Worm (Caenorhabditis elegans): ENCODE data around the gene abu-10.

The abu-10 gene

DNA sequence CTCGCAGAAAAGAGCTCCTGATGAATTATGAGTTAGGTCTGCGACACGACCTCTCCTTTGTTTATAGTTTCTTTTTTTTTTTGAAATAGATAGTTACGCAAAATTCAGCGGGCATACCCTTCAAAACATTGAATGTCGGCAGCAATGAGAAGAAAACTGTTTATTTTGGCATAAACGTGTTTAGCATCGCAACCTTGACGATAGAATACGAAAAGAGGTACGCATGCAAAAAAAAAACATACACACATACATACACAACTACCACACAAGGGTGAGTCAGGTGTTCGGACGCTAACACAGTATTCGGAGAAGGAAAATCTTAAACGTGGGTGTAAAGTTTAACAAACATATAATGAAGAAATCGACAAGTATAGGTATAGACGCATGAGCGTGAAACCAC, 37.6 kb downstream of the abu-10 start:
- peak; percentile 54 for TF ChIP-seq lin-14 (GFP tag; optimal IDR thresholded peaks at IDR 0.05)
- TF ChIP-seq nhr-85 (tag) = peak; percentile 71
- TF ChIP-seq efl-1 (optimal IDR thresholded peaks at IDR 0.05) = no peak
- TF ChIP-seq efl-1 (GFP tag; optimal IDR thresholded peaks at IDR 0.05 in 1 of 2) = no peak
- TF ChIP-seq nhr-71 (tag; optimal IDR thresholded peaks at IDR 0.05) = no peak

DNA sequence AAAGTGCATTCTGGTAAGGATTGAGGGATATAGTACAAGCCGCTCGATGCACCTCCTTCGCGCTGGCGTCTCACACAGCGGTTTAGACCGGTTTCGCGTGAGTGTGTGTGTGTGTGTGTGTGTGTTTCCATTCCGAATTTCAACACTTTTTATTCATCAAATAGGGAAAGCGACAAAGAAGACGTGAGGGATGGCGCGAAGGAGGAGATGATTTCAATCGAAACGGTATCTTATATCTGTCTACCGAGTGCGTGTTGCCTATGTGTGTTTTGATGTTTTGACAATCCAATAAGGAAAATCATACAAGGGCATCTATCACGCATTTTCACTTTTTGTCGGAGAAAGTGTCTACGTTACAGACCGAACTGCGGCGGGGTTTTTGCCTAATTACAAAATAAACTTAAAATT, 39.8 kb downstream of the abu-10 start:
- TF ChIP-seq sup-37 (GFP tag; optimal IDR thresholded peaks at IDR 0.05) (no peak), nhr-85 (tag) (peak; percentile 98), grh-1 (GFP tag; IDR thresholded peaks at IDR 0.05) (peak; percentile 77), mep-1 (tag; optimal IDR thresholded peaks at IDR 0.05) (peak; percentile 44), fkh-4 (tag; optimal IDR thresholded peaks at IDR 0.05; ENCODE audit: borderline replicate concordance) (no peak), nhr-20 (tag; optimal IDR thresholded peaks at IDR 0.05) (peak; percentile 65), mdl-1 (tag; optimal IDR thresholded peaks at IDR 0.05) (peak in 1 of 2 experiments; percentile 13), ceh-88 (GFP tag; IDR thresholded peaks at IDR 0.05) (no peak), nhr-90 (tag; optimal IDR thresholded peaks at IDR 0.05; ENCODE audit: poor library complexity) (peak; percentile 56), rnt-1 (tag; optimal IDR thresholded peaks at IDR 0.05) (peak; percentile 15), nhr-71 (tag; optimal IDR thresholded peaks at IDR 0.05) (peak; percentile 87), elt-3 (tag; optimal IDR thresholded peaks at IDR 0.05) (peak in 5 of 6 experiments; percentile 12 to 90 (median 75)), nhr-19 (GFP tag; conservative IDR thresholded peaks at IDR 0.05) (0 out of 2 replicates have a peak, but pooled peaks have one; percentile 6), ztf-4 (tag; optimal IDR thresholded peaks at IDR 0.05) (peak; percentile 31), blmp-1 (tag; optimal IDR thresholded peaks at IDR 0.05) (peak; percentile 95), hlh-17 (GFP tag; optimal IDR thresholded peaks at IDR 0.05; ENCODE audit: borderline replicate concordance) (no peak), lin-14 (GFP tag; optimal IDR thresholded peaks at IDR 0.05) (peak; percentile 89), efl-1 (optimal IDR thresholded peaks at IDR 0.05) (no peak), efl-1 (GFP tag; optimal IDR thresholded peaks at IDR 0.05 in 1 of 2) (peak in 1 of 2 experiments; percentile 85), unc-130 (tag; optimal IDR thresholded peaks at IDR 0.05) (peak; percentile 24), lin-35 (GFP tag; optimal IDR thresholded peaks at IDR 0.05) (peak in 1 of 2 experiments; percentile 40), C34B4.2 (tag; optimal IDR thresholded peaks at IDR 0.05) (no peak), snu-23 (GFP tag; optimal IDR thresholded peaks at IDR 0.05) (peak; percentile 69)

DNA sequence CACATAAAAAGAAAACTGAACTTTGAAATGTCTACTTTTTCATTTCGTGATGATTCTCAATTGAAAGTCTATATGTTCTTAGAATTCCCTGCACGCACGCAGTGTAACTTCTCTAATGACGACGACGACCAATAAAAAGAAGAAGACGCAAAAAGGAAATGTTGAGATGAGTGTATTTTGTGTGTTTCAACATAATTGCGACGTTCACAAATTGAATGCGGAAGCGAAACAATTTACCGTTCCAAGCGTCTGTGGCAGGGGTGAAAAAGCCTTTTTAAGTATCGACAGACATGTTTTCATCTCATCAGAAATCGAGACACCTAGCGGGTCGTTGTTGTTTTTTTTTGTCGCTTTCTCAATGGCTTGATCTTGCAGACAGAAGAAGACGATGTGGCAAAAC, 40.7 kb downstream of the abu-10 start:
- TF ChIP-seq C34B4.2 (tag; optimal IDR thresholded peaks at IDR 0.05) = no peak
- peak; percentile 17 for TF ChIP-seq blmp-1 (tag; optimal IDR thresholded peaks at IDR 0.05)

DNA sequence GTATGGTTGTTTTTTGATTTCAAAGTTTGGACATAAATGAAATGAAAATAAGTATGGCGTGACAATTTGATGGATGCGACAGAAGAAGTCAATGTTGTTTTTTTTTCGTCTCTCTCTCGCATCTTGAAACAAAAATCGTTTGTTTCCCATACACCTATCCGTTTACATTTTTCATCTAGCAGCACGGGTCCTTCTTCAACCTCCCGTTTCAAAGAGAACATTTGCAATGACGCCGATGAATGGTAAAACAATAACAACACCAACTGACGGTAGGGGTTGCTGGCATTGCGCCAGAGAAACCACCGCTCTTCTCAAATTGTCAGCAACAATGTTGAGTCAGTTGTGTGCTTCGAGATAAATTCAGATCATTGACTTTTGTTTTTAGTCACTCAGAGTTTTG, 41.2 kb downstream of the abu-10 start:
- TF ChIP-seq grh-1 (GFP tag; IDR thresholded peaks at IDR 0.05) = no peak
- no peak for TF ChIP-seq ceh-82 (tag; optimal IDR thresholded peaks at IDR 0.05)
- TF ChIP-seq efl-1 (optimal IDR thresholded peaks at IDR 0.05) = peak in 1 of 2 experiments; percentile 11
- no peak for TF ChIP-seq efl-1 (GFP tag; optimal IDR thresholded peaks at IDR 0.05 in 1 of 2)
- TF ChIP-seq swsn-7 (tag; optimal IDR thresholded peaks at IDR 0.05) = peak; percentile 18
- TF ChIP-seq sox-4 (tag; optimal IDR thresholded peaks at IDR 0.05) = peak; percentile 20
- peak; percentile 55 for TF ChIP-seq ztf-4 (tag; optimal IDR thresholded peaks at IDR 0.05)
- no peak for TF ChIP-seq fkh-8 (tag; optimal IDR thresholded peaks at IDR 0.05)
- peak; percentile 90 for TF ChIP-seq nhr-71 (tag; optimal IDR thresholded peaks at IDR 0.05)
- TF ChIP-seq lin-39 (tag; optimal IDR thresholded peaks at IDR 0.05) = peak; percentile 39
- peak; percentile 15 for TF ChIP-seq C04F5.9 (tag; optimal IDR thresholded peaks at IDR 0.05)
- peak; percentile 42 for TF ChIP-seq irx-1 (tag; optimal IDR thresholded peaks at IDR 0.05)
- peak; percentile 37 for TF ChIP-seq blmp-1 (tag; optimal IDR thresholded peaks at IDR 0.05)
- peak; percentile 78 for TF ChIP-seq nhr-19 (GFP tag; conservative IDR thresholded peaks at IDR 0.05)
- TF ChIP-seq lsy-2 (tag; optimal IDR thresholded peaks at IDR 0.05) = peak; percentile 30 to 57
- no peak for TF ChIP-seq snpc-4 (tag; optimal IDR thresholded peaks at IDR 0.05)
- TF ChIP-seq lin-13 (GFP tag; optimal IDR thresholded peaks at IDR 0.05) = peak; percentile 22
- peak; percentile 87 for TF ChIP-seq unc-130 (tag; optimal IDR thresholded peaks at IDR 0.05)
- TF ChIP-seq mdl-1 (tag; optimal IDR thresholded peaks at IDR 0.05) = peak in 1 of 2 experiments; percentile 23
- peak; percentile 7 for TF ChIP-seq C16A3.4 (tag; optimal IDR thresholded peaks at IDR 0.05)
- no peak for TF ChIP-seq ceh-8 (GFP tag; optimal IDR thresholded peaks at IDR 0.05)
- TF ChIP-seq egl-13 (tag; optimal IDR thresholded peaks at IDR 0.05) = no peak
- TF ChIP-seq lin-35 (GFP tag; optimal IDR thresholded peaks at IDR 0.05) = peak; percentile 11 to 47
- TF ChIP-seq efl-3 (GFP tag; optimal IDR thresholded peaks at IDR 0.05) = no peak
- TF ChIP-seq sup-37 (GFP tag; optimal IDR thresholded peaks at IDR 0.05) = no peak
- peak; percentile 38 for TF ChIP-seq nhr-47 (tag; optimal IDR thresholded peaks at IDR 0.05)
- peak; percentile 40 for TF ChIP-seq nhr-90 (tag; optimal IDR thresholded peaks at IDR 0.05; ENCODE audit: poor library complexity)
- TF ChIP-seq vab-15 (tag; optimal IDR thresholded peaks at IDR 0.05) = peak; percentile 24
- no peak for TF ChIP-seq lin-15B (tag; optimal IDR thresholded peaks at IDR 0.05)
- TF ChIP-seq nhr-85 (tag) = peak; percentile 94
- TF ChIP-seq tbx-2 (tag; optimal IDR thresholded peaks at IDR 0.05) = peak; percentile 45
- TF ChIP-seq unc-62 (GFP tag; optimal IDR thresholded peaks at IDR 0.05) = no peak
- no peak for TF ChIP-seq sptf-1 (tag; optimal IDR thresholded peaks at IDR 0.05)
- TF ChIP-seq mef-2 (tag; optimal IDR thresholded peaks at IDR 0.05) = peak; percentile 65
- peak; percentile 72 for TF ChIP-seq nhr-20 (tag; optimal IDR thresholded peaks at IDR 0.05)
